Worm (Caenorhabditis elegans): Measurements from ENCODE around the gene math-13.

DNA sequence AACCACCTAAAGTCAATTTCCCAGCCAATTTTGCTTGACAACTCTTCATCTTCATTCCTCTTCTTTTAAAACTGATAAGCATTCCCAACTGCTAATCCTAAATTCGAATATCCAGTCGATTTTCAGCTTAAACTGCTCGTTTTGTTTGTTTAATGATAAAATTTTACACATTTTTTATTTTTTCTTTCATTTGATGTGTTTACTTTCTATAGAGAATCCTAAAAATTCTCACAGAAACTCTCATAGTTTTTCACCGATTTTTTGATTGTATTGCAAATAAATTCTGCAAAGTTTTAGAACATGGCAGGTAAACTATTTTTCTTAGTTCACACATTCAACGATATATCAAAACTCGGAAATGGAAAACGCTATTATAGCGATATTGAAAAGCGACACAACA is 20.0 kb downstream of the math-13 start, which contains the start of gene math-25:
- no peak for TF ChIP-seq zag-1 (tag; optimal IDR thresholded peaks at IDR 0.05)
- no peak for TF ChIP-seq Y105C5A.15 (GFP tag; IDR thresholded peaks at IDR 0.05)
- no peak for TF ChIP-seq dpl-1 (GFP tag; optimal IDR thresholded peaks at IDR 0.05)
- TF ChIP-seq skn-1 (tag; optimal IDR thresholded peaks at IDR 0.05), result no peak
- no peak for TF ChIP-seq ama-1 (optimal IDR thresholded peaks at IDR 0.05)
- TF ChIP-seq snpc-4 (tag; optimal IDR thresholded peaks at IDR 0.05), result no peak
- no peak for TF ChIP-seq daf-12 (tag; optimal IDR thresholded peaks at IDR 0.05)
- no peak for TF ChIP-seq fos-1 (tag; optimal IDR thresholded peaks at IDR 0.05)

All from whole organism, L4 larva.